Worm (Caenorhabditis elegans) whole organism, mixed stage, embryonic: Measurements from ENCODE around the gene rnr-2.

ENCODE experiments used
- M03D4.4 ChIP-seq: sonication (generic microtip); optimal IDR thresholded peaks from 2 replicates; lab custom pipeline; 2017; ENCODE audit warnings: mild to moderate bottlenecking, missing genetic modification characterization, missing compliant biosample characterization
- blmp-1 ChIP-seq: fragments of 150-350 bp; optimal IDR thresholded peaks from 2 replicates; lab custom pipeline; 2014; ENCODE audit warnings: missing biosample characterization, missing genetic modification characterization
- ceh-39 ChIP-seq: fragments of 150-350 bp; optimal IDR thresholded peaks from 2 replicates; lab custom pipeline; 2014; ENCODE audit warnings: missing biosample characterization, missing genetic modification characterization
- ceh-83 ChIP-seq: fragments of 200-800 bp; sonication (Bioruptor generic); optimal IDR thresholded peaks from 2 replicates; lab custom pipeline; 2018; ENCODE audit warnings: mild to moderate bottlenecking, missing genetic modification characterization, missing compliant biosample characterization
- ces-1 ChIP-seq: fragments of 150-350 bp; optimal IDR thresholded peaks from 2 replicates; lab custom pipeline; 2014; ENCODE audit warnings: missing biosample characterization, missing genetic modification reagents, missing genetic modification characterization
- cnd-1 ChIP-seq: fragments of 200-800 bp; sonication (Bioruptor generic); optimal IDR thresholded peaks from 2 replicates; lab custom pipeline; 2018; ENCODE audit warnings: mild to moderate bottlenecking, missing genetic modification characterization, missing compliant biosample characterization
- drap-1 ChIP-seq: fragments of 200-800 bp; sonication (Bioruptor generic); optimal IDR thresholded peaks from 3 replicates; lab custom pipeline; 2018; ENCODE audit warnings: mild to moderate bottlenecking, missing genetic modification characterization, missing compliant biosample characterization
- elt-1 ChIP-seq: sonication (generic microtip); optimal IDR thresholded peaks from 2 replicates; lab custom pipeline; 2017; ENCODE audit warnings: missing genetic modification characterization, mild to moderate bottlenecking, missing compliant biosample characterization, antibody characterized with exemption, moderate library complexity, borderline replicate concordance; ENCODE audit not compliant: insufficient read depth
- elt-3 ChIP-seq: fragments of 150-350 bp; optimal IDR thresholded peaks from 2 replicates; lab custom pipeline; 2014; ENCODE audit warnings: missing biosample characterization, missing genetic modification characterization
- flh-1 ChIP-seq: fragments of 200-800 bp; sonication (Bioruptor generic); optimal IDR thresholded peaks from 2 replicates; lab custom pipeline; 2018; ENCODE audit warnings: mild to moderate bottlenecking, missing genetic modification characterization, moderate library complexity, missing compliant biosample characterization
- ham-2 ChIP-seq: fragments of 200-800 bp; sonication (Bioruptor generic); optimal IDR thresholded peaks from 2 replicates; lab custom pipeline; 2018; ENCODE audit warnings: mild to moderate bottlenecking, missing genetic modification characterization, missing compliant biosample characterization
- hlh-1 ChIP-seq: fragments of 150-350 bp; optimal IDR thresholded peaks from 2 replicates; lab custom pipeline; 2014; ENCODE audit warnings: missing biosample characterization, missing genetic modification reagents, missing genetic modification characterization
- lin-13 ChIP-seq: fragments of 150-350 bp; optimal IDR thresholded peaks from 2 replicates; lab custom pipeline; 2014; ENCODE audit warnings: missing biosample characterization, missing genetic modification characterization
- lsy-2 ChIP-seq: fragments of 150-350 bp; optimal IDR thresholded peaks from 2 replicates; lab custom pipeline; 2014; ENCODE audit warnings: missing biosample characterization, missing genetic modification characterization
- mab-5 ChIP-seq: fragments of 150-350 bp; optimal IDR thresholded peaks from 2 replicates; lab custom pipeline; 2014; ENCODE audit warnings: missing biosample characterization, missing genetic modification characterization
- mep-1 ChIP-seq: fragments of 150-350 bp; optimal IDR thresholded peaks from 2 replicates; lab custom pipeline; 2017; ENCODE audit warnings: missing biosample characterization, missing genetic modification reagents, missing genetic modification characterization, inconsistent platforms
- mls-2 ChIP-seq: sonication (generic microtip); optimal IDR thresholded peaks from 2 replicates; lab custom pipeline; 2016; ENCODE audit warnings: mild to moderate bottlenecking, missing genetic modification characterization, moderate library complexity, missing compliant biosample characterization
- nhr-12 ChIP-seq: fragments of 150-350 bp; optimal IDR thresholded peaks from 2 replicates; lab custom pipeline; 2014; ENCODE audit warnings: missing biosample characterization, missing genetic modification characterization
- nhr-2 ChIP-seq: fragments of 150-350 bp; optimal IDR thresholded peaks from 2 replicates; lab custom pipeline; 2014; ENCODE audit warnings: missing biosample characterization, missing genetic modification characterization
- nhr-237 ChIP-seq: fragments of 150-350 bp; optimal IDR thresholded peaks from 2 replicates; lab custom pipeline; 2014; ENCODE audit warnings: missing biosample characterization, missing genetic modification characterization
- nhr-28 ChIP-seq: fragments of 150-350 bp; optimal IDR thresholded peaks from 2 replicates; lab custom pipeline; 2014; ENCODE audit warnings: missing biosample characterization, missing genetic modification characterization
- nhr-76 ChIP-seq: sonication (generic microtip); optimal IDR thresholded peaks from 2 replicates; lab custom pipeline; 2017; ENCODE audit warnings: missing biosample characterization, missing genetic modification characterization
- pha-4 ChIP-seq: fragments of 150-350 bp; optimal IDR thresholded peaks from 2 replicates; lab custom pipeline; 2018; ENCODE audit warnings: missing biosample characterization, missing genetic modification reagents, missing genetic modification characterization
- sem-2 ChIP-seq: fragments of 200-800 bp; sonication (Bioruptor generic); optimal IDR thresholded peaks from 2 replicates; lab custom pipeline; 2018; ENCODE audit warnings: mild to moderate bottlenecking, missing genetic modification characterization, missing compliant biosample characterization
- snpc-4 ChIP-seq: fragments of 150-350 bp; optimal IDR thresholded peaks from 2 replicates; lab custom pipeline; 2014; ENCODE audit warnings: missing biosample characterization, missing genetic modification characterization
- sptf-1 ChIP-seq: sonication (generic microtip); optimal IDR thresholded peaks from 2 replicates; lab custom pipeline; 2017; ENCODE audit warnings: mild to moderate bottlenecking, missing genetic modification characterization, moderate library complexity, missing compliant biosample characterization
- tbx-8 ChIP-seq: fragments of 200-800 bp; sonication (Bioruptor generic); optimal IDR thresholded peaks from 2 replicates; lab custom pipeline; 2018; ENCODE audit warnings: mild to moderate bottlenecking, missing genetic modification characterization, moderate library complexity, missing compliant biosample characterization
- unc-39 ChIP-seq: fragments of 150-350 bp; optimal IDR thresholded peaks from 2 replicates; lab custom pipeline; 2014; ENCODE audit warnings: missing biosample characterization, missing genetic modification characterization
- unc-62 ChIP-seq: fragments of 150-350 bp; optimal IDR thresholded peaks from 2 replicates; lab custom pipeline; 2014; ENCODE audit warnings: missing biosample characterization, missing genetic modification reagents, missing genetic modification characterization
- zip-8 ChIP-seq: fragments of 150-350 bp; optimal IDR thresholded peaks from 2 replicates; lab custom pipeline; 2014; ENCODE audit warnings: missing biosample characterization, missing genetic modification characterization
- ztf-11 ChIP-seq: fragments of 150-350 bp; optimal IDR thresholded peaks from 2 replicates; lab custom pipeline; 2014; ENCODE audit warnings: missing biosample characterization, missing genetic modification characterization

Gene rnr-2

DNA sequence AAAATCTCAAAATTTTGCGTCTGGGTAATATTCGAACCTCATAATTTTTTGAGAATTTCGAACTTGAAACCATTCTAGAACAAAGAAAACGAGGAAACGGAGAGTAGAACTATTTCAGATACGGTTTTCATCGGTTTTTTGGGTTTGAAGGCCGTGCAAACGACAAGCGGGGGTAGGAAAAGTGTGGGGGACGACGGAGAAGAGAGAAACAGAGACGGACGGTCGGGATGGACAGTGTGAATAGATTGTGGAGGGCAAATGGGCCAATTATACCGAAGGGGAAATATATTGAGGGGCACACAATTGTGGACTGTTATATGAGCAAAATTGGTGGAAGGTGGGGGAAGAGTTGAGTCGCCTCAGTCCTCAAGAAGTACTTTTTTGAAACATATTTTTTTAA, 4.0 kb upstream of the rnr-2 start:
- TF ChIP-seq snpc-4 (tag; lab: Kevin White, UChicago): no peak

ce11 chrIII:4098107-4098620, 3.4 kb upstream of the rnr-2 start, which contains the start of gene rei-1:
rei-1 (minus strand) TSS chrIII:4098190.
- TF ChIP-seq sem-2 (no peak), ztf-11 (tag; lab: Kevin White, UChicago) (no peak), nhr-2 (tag; lab: Kevin White, UChicago) (no peak), flh-1 (GFP tag; lab: Kevin White, UChicago) (no peak), lin-13 (tag; lab: Kevin White, UChicago) (no peak), M03D4.4 (tag; lab: Kevin White, UChicago) (no peak), unc-62 (GFP tag; lab: Kevin White, UChicago) (no peak), nhr-237 (tag; lab: Kevin White, UChicago) (no peak), hlh-1 (tag; lab: Kevin White, UChicago) (no peak), mep-1 (tag; lab: Kevin White, UChicago) (no peak), pha-4 (no peak), blmp-1 (tag; lab: Kevin White, UChicago) (no peak), tbx-8 (no peak), nhr-28 (tag; lab: Kevin White, UChicago) (no peak), nhr-12 (tag; lab: Kevin White, UChicago) (no peak), ceh-39 (tag; lab: Kevin White, UChicago) (no peak)

- TF ChIP-seq nhr-12 (tag; lab: Kevin White, UChicago) (no peak), ces-1 (GFP tag; lab: Kevin White, UChicago) (no peak), lsy-2 (tag; lab: Kevin White, UChicago) (no peak), elt-1 (no peak), zip-8 (tag; lab: Kevin White, UChicago) (no peak), pha-4 (no peak), sem-2 (no peak), ham-2 (GFP tag; lab: Kevin White, UChicago) (no peak), hlh-1 (tag; lab: Kevin White, UChicago) (no peak), ceh-83 (GFP tag; lab: Kevin White, UChicago) (no peak), nhr-237 (tag; lab: Kevin White, UChicago) (no peak), elt-3 (tag; lab: Kevin White, UChicago) (no peak), nhr-28 (tag; lab: Kevin White, UChicago) (no peak), nhr-76 (tag; lab: Kevin White, UChicago) (no peak), drap-1 (no peak), sptf-1 (tag; lab: Kevin White, UChicago) (no peak), mab-5 (tag; lab: Kevin White, UChicago) (no peak), snpc-4 (tag; lab: Kevin White, UChicago) (no peak), mls-2 (no peak), flh-1 (GFP tag; lab: Kevin White, UChicago) (no peak)
These were observed 1.7 kb upstream of the rnr-2 start for ce11 chrIII:4096370-4096842.

- TF ChIP-seq ham-2 (GFP tag; lab: Kevin White, UChicago) (no peak), lin-13 (tag; lab: Kevin White, UChicago) (no peak), M03D4.4 (tag; lab: Kevin White, UChicago) (no peak), zip-8 (tag; lab: Kevin White, UChicago) (no peak), blmp-1 (tag; lab: Kevin White, UChicago) (no peak), mep-1 (tag; lab: Kevin White, UChicago) (no peak), ces-1 (GFP tag; lab: Kevin White, UChicago) (no peak), unc-39 (tag; lab: Kevin White, UChicago) (no peak), nhr-76 (tag; lab: Kevin White, UChicago) (no peak), cnd-1 (tag; lab: Kevin White, UChicago) (no peak), elt-3 (tag; lab: Kevin White, UChicago) (no peak)
These were observed 847 bp upstream of the rnr-2 start, which contains the start of gene C03C10.7 for ce11 chrIII:4095441-4096095. C03C10.7 (plus strand) TSS chrIII:4096045.
